Fruit fly (Drosophila melanogaster): ENCODE data around the gene CG34267.

DNA sequence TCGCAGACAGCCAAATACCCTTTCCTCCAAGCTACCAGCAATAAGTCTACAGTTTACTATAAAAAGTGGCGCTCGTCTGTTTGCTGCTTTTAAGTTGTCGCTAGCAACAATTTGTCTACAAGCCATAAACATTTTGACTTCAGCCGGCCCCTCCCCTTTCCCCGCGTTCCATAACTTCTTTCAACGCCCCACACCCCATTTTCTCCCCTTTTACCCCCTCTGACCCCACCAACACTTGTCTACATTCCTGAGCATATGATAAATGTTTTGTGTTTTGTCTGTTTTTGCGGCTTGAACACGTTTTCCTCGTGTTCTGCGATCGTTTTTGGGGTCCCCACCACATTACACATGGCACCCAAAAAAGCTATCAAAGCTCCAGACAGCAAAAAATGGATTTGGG lies 13.4 kb upstream of the CG34267 start:
- no peak for TF ChIP-seq CG7368 (GFP tag; optimal IDR thresholded peaks at IDR 0.05)
- TF ChIP-seq esn (GFP tag; optimal IDR thresholded peaks at IDR 0.05) = no peak
- no peak for TF ChIP-seq CG11902 (GFP tag; optimal IDR thresholded peaks at IDR 0.05)
- no peak for TF ChIP-seq Sox14 (GFP tag; optimal IDR thresholded peaks at IDR 0.05)
- no peak for TF ChIP-seq CG6808 (GFP tag; optimal IDR thresholded peaks at IDR 0.05)
- no peak for TF ChIP-seq Hr38 (GFP tag; optimal IDR thresholded peaks at IDR 0.05)

Data from whole organism, prepupa.